Worm (Caenorhabditis elegans): ENCODE measurements around the gene ubh-2.

ubh-2 gene

ce11 chrV:6517305-6518224 lies 7.9 kb upstream of the ubh-2 start (continued):
- TF ChIP-seq efl-1 (optimal IDR thresholded peaks at IDR 0.05) (no peak), efl-1 (GFP tag; optimal IDR thresholded peaks at IDR 0.05 in 1 of 2) (peak in 1 of 2 experiments; percentile 86), elt-3 (tag; optimal IDR thresholded peaks at IDR 0.05) (peak in 2 of 6 experiments; percentile 55 to 72), ztf-4 (tag; optimal IDR thresholded peaks at IDR 0.05) (peak; percentile 51), ceh-8 (GFP tag; optimal IDR thresholded peaks at IDR 0.05) (no peak), C16A3.4 (tag; optimal IDR thresholded peaks at IDR 0.05) (peak; percentile 26), mab-9 (GFP tag; IDR thresholded peaks at IDR 0.05) (no peak), unc-62 (GFP tag; optimal IDR thresholded peaks at IDR 0.05) (no peak), unc-98 (GFP tag; IDR thresholded peaks at IDR 0.05) (no peak), ces-1 (GFP tag; optimal IDR thresholded peaks at IDR 0.05) (no peak), fos-1 (tag; optimal IDR thresholded peaks at IDR 0.05) (no peak), lin-14 (GFP tag; optimal IDR thresholded peaks at IDR 0.05) (peak; percentile 84), aly-2 (tag; optimal IDR thresholded peaks at IDR 0.05) (no peak), blmp-1 (tag; optimal IDR thresholded peaks at IDR 0.05) (peak; percentile 82), ceh-90 (tag; optimal IDR thresholded peaks at IDR 0.05) (no peak), nhr-12 (tag; optimal IDR thresholded peaks at IDR 0.05) (no peak), rnt-1 (tag; optimal IDR thresholded peaks at IDR 0.05) (peak; percentile 52), lir-3 (tag; optimal IDR thresholded peaks at IDR 0.05; ENCODE audit: poor library complexity) (peak; percentile 5), jun-1 (tag; optimal IDR thresholded peaks at IDR 0.05) (no peak), unc-30 (tag; optimal IDR thresholded peaks at IDR 0.05) (no peak), mdl-1 (tag; optimal IDR thresholded peaks at IDR 0.05) (peak in 1 of 2 experiments; percentile 80), zip-4 (GFP tag; optimal IDR thresholded peaks at IDR 0.05) (no peak), snpc-4 (tag; optimal IDR thresholded peaks at IDR 0.05) (no peak), zag-1 (tag; optimal IDR thresholded peaks at IDR 0.05) (no peak), swsn-7 (tag; optimal IDR thresholded peaks at IDR 0.05) (peak; percentile 27), unc-130 (tag; optimal IDR thresholded peaks at IDR 0.05) (peak; percentile 8), elt-2 (tag; optimal IDR thresholded peaks at IDR 0.05) (no peak), fkh-8 (tag; optimal IDR thresholded peaks at IDR 0.05) (no peak), egl-27 (tag; optimal IDR thresholded peaks at IDR 0.05) (no peak), lin-13 (GFP tag; optimal IDR thresholded peaks at IDR 0.05) (peak; percentile 17), pqm-1 (tag; optimal IDR thresholded peaks at IDR 0.05) (no peak), nhr-47 (tag; optimal IDR thresholded peaks at IDR 0.05) (no peak), fkh-4 (tag; optimal IDR thresholded peaks at IDR 0.05; ENCODE audit: borderline replicate concordance) (no peak), ceh-88 (GFP tag; IDR thresholded peaks at IDR 0.05) (no peak)

- TF ChIP-seq nhr-12 (tag; optimal IDR thresholded peaks at IDR 0.05) (no peak), elt-3 (tag; optimal IDR thresholded peaks at IDR 0.05) (peak in 1 of 6 experiments; percentile 40), skn-1 (tag; optimal IDR thresholded peaks at IDR 0.05) (no peak), nhr-85 (tag) (peak; percentile 30), lin-15B (tag; optimal IDR thresholded peaks at IDR 0.05) (no peak), efl-1 (optimal IDR thresholded peaks at IDR 0.05) (peak in 1 of 2 experiments; percentile 75), efl-1 (GFP tag; optimal IDR thresholded peaks at IDR 0.05 in 1 of 2) (peak; percentile 72 to 96), irx-1 (tag; optimal IDR thresholded peaks at IDR 0.05) (no peak), lin-39 (tag; optimal IDR thresholded peaks at IDR 0.05) (no peak), elt-2 (tag; optimal IDR thresholded peaks at IDR 0.05) (peak; percentile 29), sptf-1 (tag; optimal IDR thresholded peaks at IDR 0.05) (no peak), pax-3 (tag; optimal IDR thresholded peaks at IDR 0.05) (peak; percentile 11), blmp-1 (tag; optimal IDR thresholded peaks at IDR 0.05) (peak; percentile 62), pqm-1 (tag; optimal IDR thresholded peaks at IDR 0.05) (no peak), dpl-1 (GFP tag; optimal IDR thresholded peaks at IDR 0.05) (peak; percentile 44 to 79 (median 53)), lin-35 (GFP tag; optimal IDR thresholded peaks at IDR 0.05) (peak; percentile 30 to 71), mep-1 (tag; optimal IDR thresholded peaks at IDR 0.05) (peak; percentile 7), nhr-19 (GFP tag; conservative IDR thresholded peaks at IDR 0.05) (no peak), fkh-8 (tag; optimal IDR thresholded peaks at IDR 0.05) (peak; percentile 33), C34B4.2 (tag; optimal IDR thresholded peaks at IDR 0.05) (no peak), ceh-88 (GFP tag; IDR thresholded peaks at IDR 0.05) (no peak), tbx-2 (tag; optimal IDR thresholded peaks at IDR 0.05) (no peak), nhr-71 (tag; optimal IDR thresholded peaks at IDR 0.05) (no peak), lin-14 (GFP tag; optimal IDR thresholded peaks at IDR 0.05) (peak; percentile 58)
Observed at ce11 chrV:6516491-6517304, 7.1 kb upstream of the ubh-2 start, which contains the start of gene mdh-1. mdh-1 (minus strand) TSS chrV:6516526.

Data from whole organism, L1 larva.